Worm (Caenorhabditis elegans) whole organism, young adult: ENCODE results near the gene Y58A7A.3.

Experiments used
- Y95B8A.8 ChIP-seq: fragments of 200-800 bp; sonication (Bioruptor generic); IDR thresholded peaks from 2 replicates; pipeline ENCODE4 v1.3.6; 2022; ENCODE audit warnings: missing genetic modification reagents, missing genetic modification characterization, missing compliant biosample characterization
- lin-40 ChIP-seq: sonication (generic microtip); optimal IDR thresholded peaks from 2 replicates; lab custom pipeline; 2016; ENCODE audit warnings: missing genetic modification characterization, mild to moderate bottlenecking, missing compliant biosample characterization, missing genotype, missing genetic modification reagents
- nhr-120 ChIP-seq: fragments of 200-800 bp; sonication (Bioruptor generic); IDR thresholded peaks from 2 replicates; pipeline ENCODE4 v1.3.6; 2022; ENCODE audit warnings: missing genetic modification characterization, missing compliant biosample characterization

DNA sequence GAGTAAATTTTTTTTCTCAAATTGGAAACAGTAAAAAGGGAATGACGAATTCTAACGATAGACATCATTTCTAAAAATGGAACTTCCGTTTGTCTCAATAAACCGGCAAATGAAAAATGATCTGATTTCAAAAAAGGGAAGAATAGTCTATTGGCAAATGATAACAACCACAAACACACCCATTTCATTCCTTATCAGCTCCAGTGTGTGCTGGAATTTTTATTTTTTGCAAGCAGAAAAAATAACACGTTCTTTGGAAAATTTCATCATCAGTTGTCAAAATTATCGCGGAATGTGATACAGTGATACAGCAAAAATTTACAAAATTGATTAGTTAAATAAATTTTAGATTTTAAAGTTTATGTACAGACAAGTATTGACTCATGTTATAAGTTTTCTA, 13.3 kb downstream of the Y58A7A.3 start:
- TF ChIP-seq nhr-120 (GFP tag; lab: Robert Waterston, UW) (no peak), Y95B8A.8 (no peak), lin-40 (tag; lab: Kevin White, UChicago) (no peak)
